Fruit fly (Drosophila melanogaster) whole organism, adult: ENCODE data around the gene Wdr59.

Experiments
- CG12768 ChIP-seq: fragments of 200-800 bp; sonication (Bioruptor generic); optimal IDR thresholded peaks from 2 replicates; lab custom pipeline; 2017; ENCODE audit warnings: missing biosample characterization, missing genetic modification characterization, mild to moderate bottlenecking, moderate library complexity, missing genetic modification reagents
- CG33017 ChIP-seq: fragments of 200-800 bp; sonication (Bioruptor generic); optimal IDR thresholded peaks from 2 replicates; lab custom pipeline; 2018; ENCODE audit warnings: missing biosample characterization, mild to moderate bottlenecking, missing genetic modification characterization, moderate library complexity
- CG5204 ChIP-seq: fragments of 200-800 bp; sonication (Bioruptor generic); optimal IDR thresholded peaks from 2 replicates; lab custom pipeline; 2016; ENCODE audit warnings: missing biosample characterization, missing genetic modification characterization
- CG7101 ChIP-seq: fragments of 200-800 bp; sonication (Bioruptor generic); optimal IDR thresholded peaks from 2 replicates; lab custom pipeline; 2018; ENCODE audit warnings: missing biosample characterization, mild to moderate bottlenecking, missing genetic modification characterization, moderate library complexity
- Crg-1 ChIP-seq: fragments of 200-800 bp; sonication (Bioruptor generic); optimal IDR thresholded peaks from 2 replicates; lab custom pipeline; 2016; ENCODE audit warnings: missing biosample characterization, missing genetic modification characterization
- Mnt ChIP-seq: fragments of 200-800 bp; sonication (Bioruptor generic); optimal IDR thresholded peaks from 2 replicates; lab custom pipeline; 2016; ENCODE audit warnings: missing biosample characterization, mild to moderate bottlenecking, missing genetic modification characterization
- bab1 ChIP-seq: fragments of 200-800 bp; sonication (Bioruptor generic); optimal IDR thresholded peaks from 3 replicates; lab custom pipeline; 2019; ENCODE audit warnings: missing biosample characterization, mild to moderate bottlenecking, missing genetic modification characterization, moderate library complexity
- cnc ChIP-seq, 2 experiments: fragments of >200 bp; optimal IDR thresholded peaks; 2 replicates each; lab custom pipeline; 2017
- kay ChIP-seq: fragments of 200-800 bp; sonication (Bioruptor generic); peaks from one replicate; lab custom pipeline; 2016; ENCODE audit warnings: missing biosample characterization, missing genetic modification characterization, borderline replicate concordance
- pad ChIP-seq: fragments of 200-800 bp; sonication (Bioruptor generic); optimal IDR thresholded peaks from 3 replicates; lab custom pipeline; 2017; ENCODE audit warnings: missing biosample characterization, missing genetic modification characterization, mild to moderate bottlenecking, moderate library complexity, missing genetic modification reagents
- tj ChIP-seq: fragments of 200-800 bp; sonication (Bioruptor generic); optimal IDR thresholded peaks from 3 replicates; lab custom pipeline; 2017; ENCODE audit warnings: missing biosample characterization, mild to moderate bottlenecking, missing genetic modification characterization, moderate library complexity

DNA sequence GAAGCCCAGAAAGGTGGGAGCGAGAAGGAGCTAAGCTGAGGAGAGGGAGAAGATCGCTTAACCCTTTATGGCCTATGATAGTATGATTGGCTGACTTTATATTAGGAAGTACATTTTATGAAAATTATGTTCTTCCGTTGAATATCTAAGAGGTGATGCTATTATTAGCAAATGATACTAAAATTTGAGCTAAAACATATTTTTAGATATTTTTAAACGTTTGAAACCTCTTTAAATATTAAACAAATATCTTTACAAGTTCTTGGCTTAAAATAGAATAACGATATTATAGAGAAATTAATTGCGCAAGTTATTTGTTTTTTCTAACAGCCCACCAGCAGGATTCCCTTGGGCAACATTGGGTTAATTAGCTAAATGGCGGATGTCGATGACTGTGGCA is 21.8 kb upstream of the Wdr59 start:
- TF ChIP-seq kay (GFP tag; lab: Kevin White, UChicago) (no peak), CG5204 (GFP tag; lab: Kevin White, UChicago) (no peak), Mnt (GFP tag; lab: Kevin White, UChicago) (no peak), Crg-1 (GFP tag; lab: Kevin White, UChicago) (no peak), cnc (optimal IDR thresholded peaks at IDR 0.05; lab: Kevin White, UChicago) (no peak), CG7101 (tag; lab: Kevin White, UChicago) (no peak), bab1 (GFP tag; lab: Kevin White, UChicago) (no peak), CG33017 (no peak), tj (GFP tag; lab: Kevin White, UChicago) (no peak), CG12768 (GFP tag; lab: Kevin White, UChicago) (no peak), pad (GFP tag; lab: Kevin White, UChicago) (no peak)
